Fruit fly (Drosophila melanogaster): ENCODE data around the gene Vps2.

DNA sequence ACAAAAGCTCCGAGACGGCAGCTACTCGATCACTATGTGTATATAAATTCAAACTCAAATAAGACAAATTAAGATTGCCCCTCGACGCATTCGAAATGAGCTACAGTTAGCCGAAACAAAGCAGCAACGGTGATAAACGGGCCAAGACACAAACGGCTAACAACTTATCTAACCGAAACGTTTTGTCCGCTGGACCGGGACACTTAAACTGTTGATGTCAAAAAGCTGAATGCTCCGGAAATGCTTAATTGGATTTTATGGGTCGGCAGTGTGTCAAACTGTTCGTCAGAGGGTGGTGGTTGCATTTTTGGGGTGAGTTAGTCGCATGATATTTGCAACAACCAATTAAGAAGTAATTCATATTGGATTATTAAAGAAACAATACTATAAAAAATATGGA, 45.3 kb upstream of the Vps2 start:
- no peak for TF ChIP-seq CG7101 (tag; optimal IDR thresholded peaks at IDR 0.05)
- TF ChIP-seq Clk (GFP tag; optimal IDR thresholded peaks at IDR 0.05), result no peak
- TF ChIP-seq cnc (optimal IDR thresholded peaks at IDR 0.05), result no peak

Data from whole organism, adult.